Fruit fly (Drosophila melanogaster): ENCODE data around the gene CG13282.

CG13282 gene

dm6 chr2L:16819714-16820113, 14.6 kb downstream of the CG13282 start (continued):
- TF ChIP-seq CG14710 (tag; optimal IDR thresholded peaks at IDR 0.05) (no peak), Adf1 (GFP tag; IDR thresholded peaks at IDR 0.05) (no peak), CG10147 (GFP tag; optimal IDR thresholded peaks at IDR 0.05) (peak; percentile 28), CG3065 (GFP tag; optimal IDR thresholded peaks at IDR 0.05) (no peak), wdn (GFP tag; IDR thresholded peaks at IDR 0.05) (no peak), CG8765 (GFP tag; IDR thresholded peaks at IDR 0.05) (no peak), CG11085 (GFP tag; IDR thresholded peaks at IDR 0.05) (no peak), HLH54F (GFP tag; optimal IDR thresholded peaks at IDR 0.05) (no peak), CG10959 (GFP tag; IDR thresholded peaks at IDR 0.05) (no peak), C15 (GFP tag; IDR thresholded peaks at IDR 0.05) (no peak), dati (GFP tag; IDR thresholded peaks at IDR 0.05) (no peak), Deaf1 (tag; optimal IDR thresholded peaks at IDR 0.05) (no peak), CG17568 (GFP tag; optimal IDR thresholded peaks at IDR 0.05) (peak; percentile 70), Spps (tag; optimal IDR thresholded peaks at IDR 0.05) (no peak), BEAF-32 (GFP tag; optimal IDR thresholded peaks at IDR 0.05) (no peak), trh (GFP tag; optimal IDR thresholded peaks at IDR 0.05) (no peak), CG6272 (GFP tag; IDR thresholded peaks at IDR 0.05) (no peak), BtbVII (GFP tag; optimal IDR thresholded peaks at IDR 0.05) (peak; percentile 57), Lim3 (GFP tag; IDR thresholded peaks at IDR 0.05) (no peak), HmgZ (tag; optimal IDR thresholded peaks at IDR 0.05) (peak; percentile 14), dmrt11E (tag; optimal IDR thresholded peaks at IDR 0.05) (no peak), Mes4 (GFP tag; optimal IDR thresholded peaks at IDR 0.05) (no peak), Dfd (GFP tag; optimal IDR thresholded peaks at IDR 0.05) (no peak), Bdp1 (GFP tag; optimal IDR thresholded peaks at IDR 0.05) (no peak), ap (GFP tag; IDR thresholded peaks at IDR 0.05) (no peak), Doc3 (GFP tag; IDR thresholded peaks at IDR 0.05; ENCODE audit: partially characterized antibody) (no peak), sens (GFP tag) (peak; percentile 20), sob (GFP tag; IDR thresholded peaks at IDR 0.05) (no peak), dmrt99B (tag; optimal IDR thresholded peaks at IDR 0.05) (no peak), CG4404 (GFP tag; IDR thresholded peaks at IDR 0.05) (no peak), CG14014 (GFP tag; IDR thresholded peaks at IDR 0.05) (peak; percentile 40; the same call in 1 of the 2 replicates), inv (GFP tag; IDR thresholded peaks at IDR 0.05; ENCODE audit: partially characterized antibody) (no peak), kah (GFP tag; optimal IDR thresholded peaks at IDR 0.05) (peak; percentile 4), emc (GFP tag; optimal IDR thresholded peaks at IDR 0.05) (no peak), CG1792 (GFP tag; optimal IDR thresholded peaks at IDR 0.05) (no peak), CG9817 (tag; optimal IDR thresholded peaks at IDR 0.05) (no peak), CG9437 (GFP tag; optimal IDR thresholded peaks at IDR 0.05) (no peak), CG3838 (GFP tag; optimal IDR thresholded peaks at IDR 0.05) (no peak), bcd (GFP tag; optimal IDR thresholded peaks at IDR 0.05) (no peak), CTCF (GFP tag; optimal IDR thresholded peaks at IDR 0.05) (no peak), tgo (GFP tag; IDR thresholded peaks at IDR 0.05) (no peak), lov (optimal IDR thresholded peaks at IDR 0.05) (no peak), lov (GFP tag; IDR thresholded peaks at IDR 0.05) (no peak), CG11093 (GFP tag; IDR thresholded peaks at IDR 0.05) (no peak), Ets65A (GFP tag) (no peak), CG12219 (GFP tag; optimal IDR thresholded peaks at IDR 0.05) (peak; percentile 31), tup (GFP tag; optimal IDR thresholded peaks at IDR 0.05) (no peak), CG1529 (GFP tag; optimal IDR thresholded peaks at IDR 0.05) (no peak), gcm (GFP tag; optimal IDR thresholded peaks at IDR 0.05) (peak; percentile 40), Dek (tag; optimal IDR thresholded peaks at IDR 0.05) (peak; percentile 5), phol (tag; optimal IDR thresholded peaks at IDR 0.05) (no peak), maf-S (GFP tag; optimal IDR thresholded peaks at IDR 0.05) (no peak), D19A (tag; optimal IDR thresholded peaks at IDR 0.05) (no peak)
